Fruit fly (Drosophila melanogaster) whole organism, embryonic: ENCODE data around the gene CG5592.

ENCODE experiments used
- Ada2b ChIP-seq: fragments of 200-800 bp; sonication (Bioruptor generic); IDR thresholded peaks from 2 replicates; pipeline ENCODE4 v1.3.6; 2022; ENCODE audit warnings: missing biosample characterization, missing genetic modification characterization
- Bgb ChIP-seq: fragments of 200-800 bp; sonication (Bioruptor generic); IDR thresholded peaks from 2 replicates; pipeline ENCODE4 v1.3.6; 2022; ENCODE audit warnings: missing biosample characterization, missing genetic modification characterization; ENCODE audit not compliant: partially characterized antibody
- CG13424 ChIP-seq: fragments of 200-800 bp; sonication (Bioruptor generic); optimal IDR thresholded peaks from 2 replicates; lab custom pipeline; 2019; ENCODE audit warnings: missing biosample characterization, mild to moderate bottlenecking, missing genetic modification characterization, moderate library complexity
- CG14441 ChIP-seq: fragments of 200-800 bp; sonication (Bioruptor generic); IDR thresholded peaks from 2 replicates; pipeline ENCODE4 v1.3.6; 2022; ENCODE audit warnings: missing biosample characterization, missing genetic modification characterization
- CG1529 ChIP-seq: fragments of 200-800 bp; sonication (Bioruptor generic); optimal IDR thresholded peaks from 3 replicates; lab custom pipeline; 2018; ENCODE audit warnings: missing biosample characterization, missing genetic modification characterization
- CG15696 ChIP-seq: fragments of 200-800 bp; sonication (Bioruptor generic); optimal IDR thresholded peaks from 2 replicates; lab custom pipeline; 2019; ENCODE audit warnings: missing biosample characterization, mild to moderate bottlenecking, missing genetic modification characterization, moderate library complexity
- CG16813 ChIP-seq: fragments of 200-800 bp; sonication (Bioruptor generic); IDR thresholded peaks from 3 replicates; pipeline ENCODE4 v1.3.6; 2022; ENCODE audit warnings: missing biosample characterization, missing genetic modification characterization; ENCODE audit not compliant: partially characterized antibody
- CG17186 ChIP-seq: fragments of 200-800 bp; sonication (Bioruptor generic); optimal IDR thresholded peaks from 3 replicates; lab custom pipeline; 2017; ENCODE audit warnings: missing biosample characterization, missing genetic modification reagents, missing genetic modification characterization
- CG17568 ChIP-seq: fragments of 200-800 bp; sonication (Bioruptor generic); optimal IDR thresholded peaks from 2 replicates; lab custom pipeline; 2018; ENCODE audit warnings: missing biosample characterization, mild to moderate bottlenecking, missing genetic modification characterization, moderate library complexity
- CG2678 ChIP-seq: fragments of 200-800 bp; sonication (Bioruptor generic); optimal IDR thresholded peaks from 3 replicates; lab custom pipeline; 2019; ENCODE audit warnings: missing biosample characterization, mild to moderate bottlenecking, missing genetic modification characterization, moderate library complexity
- CG32767 ChIP-seq: fragments of 200-800 bp; sonication (Bioruptor generic); IDR thresholded peaks from 2 replicates; pipeline ENCODE4 v1.3.6; 2022; ENCODE audit warnings: missing biosample characterization, missing genetic modification characterization
- CG42726 ChIP-seq: fragments of 200-800 bp; sonication (Bioruptor generic); IDR thresholded peaks from 2 replicates; pipeline ENCODE4 v1.3.6; 2022; ENCODE audit warnings: missing biosample characterization, missing genetic modification characterization; ENCODE audit not compliant: partially characterized antibody
- CG4424 ChIP-seq: fragments of 200-800 bp; sonication (Bioruptor generic); optimal IDR thresholded peaks from 3 replicates; lab custom pipeline; 2016; ENCODE audit warnings: missing biosample characterization, missing genetic modification characterization
- CG5953 ChIP-seq: fragments of 200-800 bp; sonication (Bioruptor generic); IDR thresholded peaks from 2 replicates; pipeline ENCODE4 v1.3.6; 2022; ENCODE audit warnings: missing biosample characterization, missing genetic modification characterization
- CG6791 ChIP-seq: fragments of 200-800 bp; sonication (Bioruptor generic); IDR thresholded peaks from 3 replicates; pipeline ENCODE4 v1.3.6; 2022; ENCODE audit warnings: missing biosample characterization, missing genetic modification characterization; ENCODE audit not compliant: partially characterized antibody
- CG6854 ChIP-seq: fragments of 200-800 bp; sonication (Bioruptor generic); optimal IDR thresholded peaks from 3 replicates; lab custom pipeline; 2017; ENCODE audit warnings: missing biosample characterization, mild to moderate bottlenecking, missing genetic modification characterization
- CG9727 ChIP-seq: fragments of 200-800 bp; sonication (Bioruptor generic); optimal IDR thresholded peaks from 3 replicates; lab custom pipeline; 2017; ENCODE audit warnings: missing biosample characterization, mild to moderate bottlenecking, missing genetic modification characterization
- Chrac-16 ChIP-seq: fragments of 200-800 bp; sonication (Bioruptor generic); optimal IDR thresholded peaks from 3 replicates; lab custom pipeline; 2016; ENCODE audit warnings: missing biosample characterization, missing genetic modification characterization
- Dad ChIP-seq: fragments of 200-800 bp; sonication (Bioruptor generic); optimal IDR thresholded peaks from 3 replicates; lab custom pipeline; 2016; ENCODE audit warnings: missing biosample characterization, missing genetic modification characterization
- Dbx ChIP-seq: fragments of 200-800 bp; sonication (Bioruptor generic); IDR thresholded peaks from 3 replicates; pipeline ENCODE4 v1.3.6; 2022; ENCODE audit warnings: missing biosample characterization, missing genetic modification characterization
- Doc2 ChIP-seq: fragments of 200-800 bp; sonication (Bioruptor generic); IDR thresholded peaks from 2 replicates; pipeline ENCODE4 v1.3.6; 2022; ENCODE audit warnings: missing biosample characterization, missing genetic modification characterization
- Dp ChIP-seq: fragments of 200-800 bp; sonication (Bioruptor generic); optimal IDR thresholded peaks from 2 replicates; lab custom pipeline; 2018; ENCODE audit warnings: missing biosample characterization, mild to moderate bottlenecking, missing genetic modification characterization, moderate library complexity
- Drgx ChIP-seq: fragments of 200-800 bp; sonication (Bioruptor generic); IDR thresholded peaks from 2 replicates; pipeline ENCODE4 v1.3.6; 2022; ENCODE audit warnings: missing biosample characterization, missing genetic modification characterization
- E2f2 ChIP-seq: fragments of 200-800 bp; sonication (Bioruptor generic); IDR thresholded peaks from 2 replicates; pipeline ENCODE4 v1.3.6; 2022; ENCODE audit warnings: missing biosample characterization, missing genetic modification characterization
- Ets97D ChIP-seq: fragments of 200-800 bp; sonication (Bioruptor generic); optimal IDR thresholded peaks from 3 replicates; lab custom pipeline; 2016; ENCODE audit warnings: missing biosample characterization, missing genetic modification characterization
- H15 ChIP-seq: fragments of 200-800 bp; sonication (Bioruptor generic); IDR thresholded peaks from 3 replicates; pipeline ENCODE4 v1.3.6; 2022; ENCODE audit warnings: missing biosample characterization, missing genetic modification characterization
- Hr39 ChIP-seq: fragments of >200 bp; optimal IDR thresholded peaks from 2 replicates; lab custom pipeline; 2017
- Lim3 ChIP-seq: fragments of 200-800 bp; sonication (Bioruptor generic); IDR thresholded peaks from 2 replicates; pipeline ENCODE4 v1.3.6; 2022; ENCODE audit warnings: missing biosample characterization, missing genetic modification characterization
- Mes4 ChIP-seq: fragments of 200-800 bp; sonication (Bioruptor generic); optimal IDR thresholded peaks from 2 replicates; lab custom pipeline; 2016; ENCODE audit warnings: missing biosample characterization, missing genetic modification characterization
- Oli ChIP-seq: fragments of 200-800 bp; sonication (Bioruptor generic); optimal IDR thresholded peaks from 2 replicates; lab custom pipeline; 2018; ENCODE audit warnings: missing biosample characterization, mild to moderate bottlenecking, missing genetic modification characterization, moderate library complexity
- PHDP ChIP-seq: fragments of 200-800 bp; sonication (Bioruptor generic); optimal IDR thresholded peaks from 3 replicates; lab custom pipeline; 2018; ENCODE audit warnings: missing biosample characterization, mild to moderate bottlenecking, missing genetic modification characterization, moderate library complexity
- Pdp1 ChIP-seq, 2 experiments: fragments of 200-800 bp; sonication (Bioruptor generic); optimal IDR thresholded peaks; 3 replicates each; lab custom pipeline; 2016; ENCODE audit warnings: missing biosample characterization in 2 of 2, missing genetic modification characterization in 2 of 2, mild to moderate bottlenecking in 1 of 2, moderate library complexity in 1 of 2
- Stat92E ChIP-seq, 3 experiments: fragments of >200 bp in 2 of 3; fragments of 200-800 bp in 1 of 3; sonication (Bioruptor generic) in 1 of 3; optimal IDR thresholded peaks; 2 replicates each; lab custom pipeline; 2017 to 2019; ENCODE audit warnings: missing biosample characterization in 3 of 3, missing genetic modification characterization in 3 of 3, mild to moderate bottlenecking in 1 of 3, moderate library complexity in 1 of 3
- Usf ChIP-seq: fragments of 200-800 bp; sonication (Bioruptor generic); optimal IDR thresholded peaks from 2 replicates; lab custom pipeline; 2017; ENCODE audit warnings: missing genotype, missing biosample characterization, missing genetic modification characterization
- chinmo ChIP-seq: fragments of 200-800 bp; sonication (Bioruptor generic); IDR thresholded peaks from 4 replicates; pipeline ENCODE4 v1.3.6; 2022; ENCODE audit warnings: missing biosample characterization, missing genetic modification characterization; ENCODE audit not compliant: partially characterized antibody
- corto ChIP-seq: fragments of 200-800 bp; sonication (Bioruptor generic); optimal IDR thresholded peaks from 2 replicates; lab custom pipeline; 2016; ENCODE audit warnings: missing biosample characterization, mild to moderate bottlenecking, missing genetic modification characterization, moderate library complexity
- da ChIP-seq: fragments of 200-800 bp; sonication (Bioruptor generic); optimal IDR thresholded peaks from 2 replicates; lab custom pipeline; 2016; ENCODE audit warnings: missing biosample characterization, missing genetic modification characterization
- fd102C ChIP-seq: fragments of 200-800 bp; sonication (Bioruptor generic); optimal IDR thresholded peaks from 2 replicates; lab custom pipeline; 2018; ENCODE audit warnings: missing biosample characterization, mild to moderate bottlenecking, missing genetic modification characterization, moderate library complexity
- her ChIP-seq: fragments of 200-800 bp; sonication (Bioruptor generic); optimal IDR thresholded peaks from 2 replicates; lab custom pipeline; 2016; ENCODE audit warnings: missing biosample characterization, missing genetic modification characterization
- ind ChIP-seq: fragments of 200-800 bp; sonication (Bioruptor generic); optimal IDR thresholded peaks from 3 replicates; lab custom pipeline; 2016; ENCODE audit warnings: missing biosample characterization, missing genetic modification characterization
- maf-S ChIP-seq: fragments of 200-800 bp; sonication (Bioruptor generic); optimal IDR thresholded peaks from 2 replicates; lab custom pipeline; 2016; ENCODE audit warnings: missing biosample characterization, missing genetic modification characterization
- nerfin-2 ChIP-seq: fragments of 200-800 bp; sonication (Bioruptor generic); IDR thresholded peaks from 2 replicates; pipeline ENCODE4 v1.3.6; 2022; ENCODE audit warnings: missing biosample characterization, missing genetic modification characterization; ENCODE audit not compliant: partially characterized antibody
- peb ChIP-seq: fragments of 200-800 bp; sonication (Bioruptor generic); IDR thresholded peaks from 2 replicates; pipeline ENCODE4 v1.3.6; 2022; ENCODE audit warnings: missing biosample characterization, missing genetic modification characterization
- pum ChIP-seq: fragments of 200-800 bp; sonication (Bioruptor generic); optimal IDR thresholded peaks from 2 replicates; lab custom pipeline; 2016; ENCODE audit warnings: missing biosample characterization, missing genetic modification characterization
- sens-2 ChIP-seq: fragments of 200-800 bp; sonication (Bioruptor generic); IDR thresholded peaks from 2 replicates; pipeline ENCODE4 v1.3.6; 2022; ENCODE audit warnings: missing biosample characterization, missing genetic modification characterization
- sisA ChIP-seq: fragments of 200-800 bp; sonication (Bioruptor generic); IDR thresholded peaks from 2 replicates; pipeline ENCODE4 v1.3.6; 2022; ENCODE audit warnings: missing biosample characterization, missing genetic modification characterization
- stwl ChIP-seq: fragments of 200-800 bp; sonication (Bioruptor generic); optimal IDR thresholded peaks from 3 replicates; lab custom pipeline; 2018; ENCODE audit warnings: missing biosample characterization, mild to moderate bottlenecking, missing genetic modification characterization, moderate library complexity
- tgo ChIP-seq: fragments of 200-800 bp; sonication (Bioruptor generic); IDR thresholded peaks from 3 replicates; pipeline ENCODE4 v1.3.6; 2022; ENCODE audit warnings: missing biosample characterization, missing genetic modification characterization
- tio ChIP-seq: fragments of 200-800 bp; sonication (Bioruptor generic); optimal IDR thresholded peaks from 2 replicates; lab custom pipeline; 2017; ENCODE audit warnings: missing biosample characterization, missing genetic modification characterization, inconsistent platforms
- twi ChIP-seq: fragments of 200-800 bp; optimal IDR thresholded peaks from 2 replicates; lab custom pipeline; 2019; ENCODE audit warnings: missing biosample characterization, mild to moderate bottlenecking, missing genetic modification characterization, moderate library complexity
- usp ChIP-seq: fragments of >200 bp; optimal IDR thresholded peaks from 2 replicates; lab custom pipeline; 2017; ENCODE audit warnings: missing biosample characterization, missing genetic modification characterization

The CG5592 gene

dm6 chr3L:5897228-5897688 lies at the start of gene CG5592, which contains the start of gene PolE2 (continued):
- TF ChIP-seq CG15696, result no peak
- 0 out of 3 replicates have a peak, but pooled peaks have one; percentile 32 for TF ChIP-seq CG16813 (GFP tag; lab: Robert Waterston, UW)
- peak; percentile 52 for TF ChIP-seq stwl
- TF ChIP-seq Oli (tag; lab: Kevin White, UChicago), result no peak
- no peak for TF ChIP-seq tio (GFP tag; lab: Kevin White, UChicago)
- no peak for TF ChIP-seq her (GFP tag; lab: Kevin White, UChicago)
- no peak for TF ChIP-seq Pdp1 (GFP tag; optimal IDR thresholded peaks at IDR 0.05; lab: Kevin White, UChicago)
- no peak for TF ChIP-seq peb (GFP tag; lab: Robert Waterston, UW)
- TF ChIP-seq CG42726, result peak; percentile 27; the same call in 1 of the 2 replicates
- no peak for TF ChIP-seq twi
- no peak for TF ChIP-seq tgo (GFP tag; lab: Robert Waterston, UW)
- no peak for TF ChIP-seq CG32767
- TF ChIP-seq Usf (GFP tag; lab: Kevin White, UChicago), result no peak
- TF ChIP-seq usp, result no peak
- TF ChIP-seq Hr39 (lab: Kevin White, UChicago), result no peak
- TF ChIP-seq da, result no peak
- TF ChIP-seq fd102C, result no peak
- TF ChIP-seq CG6791, result 0 out of 3 replicates have a peak, but pooled peaks have one; percentile 28
- no peak for TF ChIP-seq Drgx (GFP tag; lab: Robert Waterston, UW)
- no peak for TF ChIP-seq Dad (GFP tag; lab: Kevin White, UChicago)
- no peak for TF ChIP-seq CG6854 (GFP tag; lab: Kevin White, UChicago)
- TF ChIP-seq maf-S (GFP tag; lab: Kevin White, UChicago), result no peak
- TF ChIP-seq CG13424 (tag; lab: Kevin White, UChicago), result no peak
- no peak for TF ChIP-seq Ada2b
- TF ChIP-seq CG17568 (GFP tag; lab: Kevin White, UChicago), result no peak
- peak; percentile 99 for TF ChIP-seq Dp
- 0 out of 4 replicates have a peak, but pooled peaks have one; percentile 46 for TF ChIP-seq chinmo (GFP tag; lab: Robert Waterston, UW)
- TF ChIP-seq CG5953 (GFP tag; lab: Robert Waterston, UW), result no peak
- TF ChIP-seq E2f2, result peak; percentile 99
- TF ChIP-seq Stat92E (GFP tag; optimal IDR thresholded peaks at IDR 0.05; lab: Kevin White, UChicago), result no peak
- TF ChIP-seq Chrac-16 (GFP tag; lab: Kevin White, UChicago), result no peak
- no peak for TF ChIP-seq Doc2
- 0 out of 2 replicates have a peak, but pooled peaks have one; percentile 22 for TF ChIP-seq nerfin-2 (GFP tag; lab: Robert Waterston, UW)
- no peak for TF ChIP-seq sisA (GFP tag; lab: Robert Waterston, UW)
- no peak for TF ChIP-seq CG17186
- no peak for TF ChIP-seq corto (GFP tag; lab: Kevin White, UChicago)
- TF ChIP-seq Bgb (GFP tag; lab: Robert Waterston, UW), result peak; percentile 45; the same call in 1 of the 2 replicates
- no peak for TF ChIP-seq pum (GFP tag; lab: Kevin White, UChicago)
- TF ChIP-seq Lim3 (GFP tag; lab: Robert Waterston, UW), result no peak
- no peak for TF ChIP-seq sens-2 (GFP tag; lab: Robert Waterston, UW)
- no peak for TF ChIP-seq CG4424 (GFP tag; lab: Kevin White, UChicago)
- TF ChIP-seq CG2678 (tag; lab: Kevin White, UChicago), result no peak
- no peak for TF ChIP-seq CG14441 (GFP tag; lab: Robert Waterston, UW)
- TF ChIP-seq ind (GFP tag; lab: Kevin White, UChicago), result no peak
- TF ChIP-seq Dbx, result no peak
- TF ChIP-seq CG1529 (GFP tag; lab: Kevin White, UChicago), result no peak
- TF ChIP-seq PHDP (tag; lab: Kevin White, UChicago), result no peak
- TF ChIP-seq CG9727 (GFP tag; lab: Kevin White, UChicago), result no peak
- TF ChIP-seq Ets97D (GFP tag; lab: Kevin White, UChicago), result no peak
- no peak for TF ChIP-seq H15 (GFP tag; lab: Robert Waterston, UW)
- TF ChIP-seq Mes4 (GFP tag; lab: Kevin White, UChicago), result no peak
